Fruit fly (Drosophila melanogaster) whole organism, embryonic: Measurements from ENCODE around the gene UQCR-14.

Source experiments
- Adf1 ChIP-seq: fragments of 200-800 bp; sonication (Bioruptor generic); IDR thresholded peaks from 2 replicates; pipeline ENCODE4 v1.3.6; 2022; ENCODE audit warnings: missing biosample characterization, missing genetic modification characterization
- Atf3 ChIP-seq: fragments of 200-800 bp; sonication (Bioruptor generic); optimal IDR thresholded peaks from 3 replicates; lab custom pipeline; 2016; ENCODE audit warnings: missing biosample characterization, missing genetic modification characterization
- B-H2 ChIP-seq: fragments of 200-800 bp; sonication (Bioruptor generic); optimal IDR thresholded peaks from 2 replicates; lab custom pipeline; 2018; ENCODE audit warnings: missing biosample characterization, mild to moderate bottlenecking, missing genetic modification characterization
- Bdp1 ChIP-seq: fragments of 200-800 bp; sonication (Bioruptor generic); optimal IDR thresholded peaks from 3 replicates; lab custom pipeline; 2016; ENCODE audit warnings: missing biosample characterization, missing genetic modification characterization
- Bgb ChIP-seq: fragments of 200-800 bp; sonication (Bioruptor generic); IDR thresholded peaks from 2 replicates; pipeline ENCODE4 v1.3.6; 2022; ENCODE audit warnings: missing biosample characterization, missing genetic modification characterization; ENCODE audit not compliant: partially characterized antibody
- CG10274 ChIP-seq: fragments of 200-800 bp; sonication (Bioruptor generic); optimal IDR thresholded peaks from 3 replicates; lab custom pipeline; 2017; ENCODE audit warnings: missing biosample characterization, mild to moderate bottlenecking, missing genetic modification characterization
- CG10366 ChIP-seq: fragments of 200-800 bp; sonication (Bioruptor generic); IDR thresholded peaks from 2 replicates; pipeline ENCODE4 v1.3.6; 2022; ENCODE audit warnings: missing biosample characterization, missing genetic modification characterization
- CG11093 ChIP-seq: fragments of 200-800 bp; sonication (Bioruptor generic); IDR thresholded peaks from 3 replicates; pipeline ENCODE4 v1.3.6; 2022; ENCODE audit warnings: missing biosample characterization, missing genetic modification characterization
- CG12155 ChIP-seq: fragments of 200-800 bp; sonication (Bioruptor generic); optimal IDR thresholded peaks from 3 replicates; lab custom pipeline; 2016; ENCODE audit warnings: missing biosample characterization, missing genetic modification characterization
- CG14710 ChIP-seq: fragments of 200-800 bp; sonication (Bioruptor generic); optimal IDR thresholded peaks from 3 replicates; lab custom pipeline; 2019; ENCODE audit warnings: missing biosample characterization, mild to moderate bottlenecking, missing genetic modification characterization, moderate library complexity
- CG16863 ChIP-seq: fragments of 200-800 bp; sonication (Bioruptor generic); optimal IDR thresholded peaks from 3 replicates; lab custom pipeline; 2016; ENCODE audit warnings: missing biosample characterization, missing genetic modification characterization
- CG17186 ChIP-seq: fragments of 200-800 bp; sonication (Bioruptor generic); optimal IDR thresholded peaks from 3 replicates; lab custom pipeline; 2017; ENCODE audit warnings: missing biosample characterization, missing genetic modification reagents, missing genetic modification characterization
- CG17802 ChIP-seq: fragments of 200-800 bp; sonication (Bioruptor generic); optimal IDR thresholded peaks from 2 replicates; lab custom pipeline; 2018; ENCODE audit warnings: missing biosample characterization, mild to moderate bottlenecking, missing genetic modification characterization, moderate library complexity
- CG17912 ChIP-seq: fragments of 200-800 bp; sonication (Bioruptor generic); optimal IDR thresholded peaks from 2 replicates; lab custom pipeline; 2018; ENCODE audit warnings: missing biosample characterization, mild to moderate bottlenecking, missing genetic modification characterization
- CG18262 ChIP-seq: fragments of 200-800 bp; optimal IDR thresholded peaks from 3 replicates; lab custom pipeline; 2019; ENCODE audit warnings: missing biosample characterization, mild to moderate bottlenecking, missing genetic modification characterization, moderate library complexity
- CG32772 ChIP-seq: fragments of 200-800 bp; sonication (Bioruptor generic); IDR thresholded peaks from 2 replicates; pipeline ENCODE4 v1.3.6; 2022; ENCODE audit warnings: missing biosample characterization, missing genetic modification characterization
- CG3726 ChIP-seq: fragments of 200-800 bp; sonication (Bioruptor generic); IDR thresholded peaks from 3 replicates; pipeline ENCODE4, ENCODE4 v1.3.6; 2022; ENCODE audit warnings: missing biosample characterization, missing genetic modification characterization
- CG43689 ChIP-seq: fragments of 200-800 bp; sonication (Bioruptor generic); IDR thresholded peaks from 2 replicates; pipeline ENCODE4 v1.3.6; 2022; ENCODE audit warnings: missing biosample characterization, missing genetic modification characterization
- CG5180 ChIP-seq: fragments of 200-800 bp; sonication (Bioruptor generic); optimal IDR thresholded peaks from 3 replicates; lab custom pipeline; 2017; ENCODE audit warnings: missing biosample characterization, missing genetic modification characterization, mild to moderate bottlenecking, moderate library complexity, missing genetic modification reagents
- CG6654 ChIP-seq: fragments of 200-800 bp; sonication (Bioruptor generic); optimal IDR thresholded peaks from 2 replicates; lab custom pipeline; 2017; ENCODE audit warnings: missing biosample characterization, mild to moderate bottlenecking, missing genetic modification characterization
- CG6854 ChIP-seq: fragments of 200-800 bp; sonication (Bioruptor generic); optimal IDR thresholded peaks from 3 replicates; lab custom pipeline; 2017; ENCODE audit warnings: missing biosample characterization, mild to moderate bottlenecking, missing genetic modification characterization
- CG7556 ChIP-seq: fragments of 200-800 bp; sonication (Bioruptor generic); optimal IDR thresholded peaks from 2 replicates; lab custom pipeline; 2017; ENCODE audit warnings: missing biosample characterization, mild to moderate bottlenecking, missing genetic modification characterization
- CG9215 ChIP-seq: fragments of 200-800 bp; sonication (Bioruptor generic); IDR thresholded peaks from 2 replicates; pipeline ENCODE4 v1.3.6; 2022; ENCODE audit warnings: missing biosample characterization, missing genetic modification characterization
- CkIIα-i1 ChIP-seq: fragments of 200-800 bp; sonication (Bioruptor generic); IDR thresholded peaks from 2 replicates; pipeline ENCODE4 v1.3.6; 2022; ENCODE audit warnings: missing biosample characterization, missing genetic modification characterization
- D19A ChIP-seq: fragments of 200-800 bp; optimal IDR thresholded peaks from 3 replicates; lab custom pipeline; 2019; ENCODE audit warnings: missing biosample characterization, mild to moderate bottlenecking, missing genetic modification characterization, moderate library complexity
- Fer1 ChIP-seq: fragments of 200-800 bp; sonication (Bioruptor generic); optimal IDR thresholded peaks from 2 replicates; lab custom pipeline; 2017; ENCODE audit warnings: missing biosample characterization, mild to moderate bottlenecking, missing genetic modification characterization
- Mrtf ChIP-seq: fragments of 200-800 bp; sonication (Bioruptor generic); IDR thresholded peaks from 3 replicates; pipeline ENCODE4 v1.3.6; 2022; ENCODE audit warnings: missing biosample characterization, missing genetic modification characterization
- NFAT ChIP-seq: fragments of 200-800 bp; sonication (Bioruptor generic); IDR thresholded peaks from 2 replicates; pipeline ENCODE4 v1.3.6; 2022; ENCODE audit warnings: missing biosample characterization, missing genetic modification characterization
- Optix ChIP-seq: fragments of 200-800 bp; sonication (Bioruptor generic); IDR thresholded peaks from 3 replicates; pipeline ENCODE4 v1.3.6; 2022; ENCODE audit warnings: missing biosample characterization, missing genetic modification characterization
- Pdp1 ChIP-seq, 2 experiments: fragments of 200-800 bp; sonication (Bioruptor generic); optimal IDR thresholded peaks; 3 replicates each; lab custom pipeline; 2016; ENCODE audit warnings: missing biosample characterization in 2 of 2, missing genetic modification characterization in 2 of 2, mild to moderate bottlenecking in 1 of 2, moderate library complexity in 1 of 2
- Rx ChIP-seq: fragments of 200-800 bp; sonication (Bioruptor generic); IDR thresholded peaks from 2 replicates; pipeline ENCODE4 v1.3.6; 2022; ENCODE audit warnings: missing biosample characterization, missing genetic modification characterization
- Sin3A ChIP-seq: fragments of >200 bp; optimal IDR thresholded peaks from 2 replicates; lab custom pipeline; 2018
- Taf1 ChIP-seq: fragments of 200-800 bp; sonication (Bioruptor generic); IDR thresholded peaks from 2 replicates; pipeline ENCODE4 v1.3.6; 2022; ENCODE audit warnings: missing biosample characterization, missing genetic modification characterization
- az2 ChIP-seq: fragments of 200-800 bp; sonication (Bioruptor generic); optimal IDR thresholded peaks from 3 replicates; lab custom pipeline; 2016; ENCODE audit warnings: missing biosample characterization, missing genetic modification characterization
- dm ChIP-seq: fragments of 200-800 bp; sonication (Bioruptor generic); optimal IDR thresholded peaks from 3 replicates; lab custom pipeline; 2016; ENCODE audit warnings: missing biosample characterization, missing genetic modification characterization
- dmrt11E ChIP-seq: fragments of 200-800 bp; sonication (Bioruptor generic); optimal IDR thresholded peaks from 3 replicates; lab custom pipeline; 2018; ENCODE audit warnings: missing biosample characterization, mild to moderate bottlenecking, missing genetic modification characterization, moderate library complexity
- esg ChIP-seq: fragments of 200-800 bp; sonication (Bioruptor generic); conservative IDR thresholded peaks from 2 replicates; pipeline ENCODE4 v1.3.6; 2022; ENCODE audit warnings: missing biosample characterization, missing genetic modification characterization
- fd64A ChIP-seq: fragments of 200-800 bp; sonication (Bioruptor generic); optimal IDR thresholded peaks from 3 replicates; lab custom pipeline; 2018; ENCODE audit warnings: missing biosample characterization, mild to moderate bottlenecking, missing genetic modification characterization
- her ChIP-seq: fragments of 200-800 bp; sonication (Bioruptor generic); optimal IDR thresholded peaks from 2 replicates; lab custom pipeline; 2016; ENCODE audit warnings: missing biosample characterization, missing genetic modification characterization
- lab ChIP-seq: fragments of 200-800 bp; sonication (Bioruptor generic); optimal IDR thresholded peaks from 3 replicates; lab custom pipeline; 2017; ENCODE audit warnings: missing biosample characterization, missing genetic modification characterization, mild to moderate bottlenecking, moderate library complexity, missing genetic modification reagents
- lov ChIP-seq, 2 experiments: fragments of 200-800 bp in 1 of 2; fragments of >200 bp in 1 of 2; sonication (Bioruptor generic) in 1 of 2; IDR thresholded peaks in 1 of 2; optimal IDR thresholded peaks in 1 of 2; 2 replicates in 1 of 2; 3 replicates in 1 of 2; pipeline versions ENCODE4 v1.3.6 to Lab custom; 2017 to 2022; ENCODE audit warnings: missing biosample characterization in 1 of 2, missing genetic modification characterization in 1 of 2
- p53 ChIP-seq: fragments of 200-800 bp; sonication (Bioruptor generic); optimal IDR thresholded peaks from 2 replicates; lab custom pipeline; 2016; ENCODE audit warnings: missing biosample characterization, missing genetic modification characterization
- pho ChIP-seq: fragments of 200-800 bp; sonication (Bioruptor generic); optimal IDR thresholded peaks from 2 replicates; lab custom pipeline; 2016; ENCODE audit warnings: missing biosample characterization, missing genetic modification characterization
- pros ChIP-seq: fragments of 200-800 bp; sonication (Bioruptor generic); optimal IDR thresholded peaks from 3 replicates; lab custom pipeline; 2019; ENCODE audit warnings: missing biosample characterization, mild to moderate bottlenecking, missing genetic modification characterization, moderate library complexity
- repo ChIP-seq: fragments of 200-800 bp; sonication (Bioruptor generic); optimal IDR thresholded peaks from 2 replicates; lab custom pipeline; 2016; ENCODE audit warnings: missing biosample characterization, missing genetic modification characterization
- salm ChIP-seq: fragments of 200-800 bp; sonication (Bioruptor generic); optimal IDR thresholded peaks from 2 replicates; lab custom pipeline; 2018; ENCODE audit warnings: missing biosample characterization, mild to moderate bottlenecking, missing genetic modification characterization
- stc ChIP-seq: fragments of 200-800 bp; sonication (Bioruptor generic); IDR thresholded peaks from 2 replicates; pipeline ENCODE4 v1.3.6; 2022; ENCODE audit warnings: missing biosample characterization, missing genetic modification characterization
- unc-4 ChIP-seq: fragments of 200-800 bp; sonication (Bioruptor generic); IDR thresholded peaks from 2 replicates; pipeline ENCODE4 v1.3.6; 2022; ENCODE audit warnings: missing biosample characterization, missing genetic modification characterization; ENCODE audit not compliant: partially characterized antibody
- usp ChIP-seq: fragments of >200 bp; optimal IDR thresholded peaks from 2 replicates; lab custom pipeline; 2017; ENCODE audit warnings: missing biosample characterization, missing genetic modification characterization
- vfl ChIP-seq: fragments of 200-800 bp; sonication (Bioruptor generic); optimal IDR thresholded peaks from 2 replicates; lab custom pipeline; 2016; ENCODE audit warnings: missing biosample characterization, missing genetic modification characterization
- zen2 ChIP-seq: fragments of 200-800 bp; sonication (Bioruptor generic); IDR thresholded peaks from 3 replicates; pipeline ENCODE4 v1.3.6; 2022; ENCODE audit warnings: missing biosample characterization, missing genetic modification characterization; ENCODE audit not compliant: partially characterized antibody

The UQCR-14 gene

dm6 chrX:16278783-16279182 is 7.3 kb upstream of the UQCR-14 start (continued):
- TF ChIP-seq CG9215 (GFP tag; lab: Robert Waterston, UW) (peak; percentile 51), salm (tag; lab: Kevin White, UChicago) (peak; percentile 82), CG17912 (GFP tag; lab: Kevin White, UChicago) (peak; percentile 80), Bgb (GFP tag; lab: Robert Waterston, UW) (no peak), p53 (GFP tag; lab: Kevin White, UChicago) (no peak), Atf3 (peak; percentile 3), CG11093 (GFP tag; lab: Robert Waterston, UW) (peak; percentile 59; the same call in 2 of the 3 replicates), Sin3A (lab: Kevin White, UChicago) (no peak), CG43689 (peak; percentile 45; the same call in 1 of the 2 replicates), CG6854 (GFP tag; lab: Kevin White, UChicago) (peak; percentile 79), fd64A (peak; percentile 71), CG14710 (tag; lab: Kevin White, UChicago) (peak; percentile 91), pho (GFP tag; lab: Kevin White, UChicago) (no peak), CG6654 (GFP tag; lab: Kevin White, UChicago) (peak; percentile 57), CG18262 (tag; lab: Kevin White, UChicago) (peak; percentile 90), zen2 (no peak), Rx (GFP tag; lab: Robert Waterston, UW) (peak; percentile 82), CG10274 (GFP tag; lab: Kevin White, UChicago) (peak; percentile 70), NFAT (peak; percentile 59), pros (GFP tag; lab: Kevin White, UChicago) (peak; percentile 75), dmrt11E (tag; lab: Kevin White, UChicago) (peak; percentile 88), unc-4 (no peak), CG16863 (GFP tag; lab: Kevin White, UChicago) (peak; percentile 75), CkIIα-i1 (GFP tag; lab: Robert Waterston, UW) (no peak), Optix (GFP tag; lab: Robert Waterston, UW) (peak; percentile 76), lab (GFP tag; lab: Kevin White, UChicago) (peak; percentile 87), CG32772 (peak; percentile 64), CG17802 (tag; lab: Kevin White, UChicago) (peak; percentile 54), CG3726 (GFP tag; lab: Robert Waterston, UW) (peak; percentile 69; the same call in 2 of the 3 replicates), stc (GFP tag; lab: Robert Waterston, UW) (peak; percentile 85), Bdp1 (GFP tag; lab: Kevin White, UChicago) (peak; percentile 40), Fer1 (GFP tag; lab: Kevin White, UChicago) (peak; percentile 87), B-H2 (GFP tag; lab: Kevin White, UChicago) (peak; percentile 83), CG12155 (GFP tag; lab: Kevin White, UChicago) (peak; percentile 35), vfl (GFP tag; lab: Kevin White, UChicago) (no peak), lov (optimal IDR thresholded peaks at IDR 0.05; lab: Kevin White, UChicago) (no peak), lov (GFP tag; IDR thresholded peaks at IDR 0.05; lab: Robert Waterston, UW) (peak; percentile 56; the same call in 1 of the 3 replicates), usp (GFP tag; lab: Kevin White, UChicago) (no peak), Pdp1 (GFP tag; optimal IDR thresholded peaks at IDR 0.05; lab: Kevin White, UChicago) (peak; percentile 18 to 41), esg (GFP tag; lab: Robert Waterston, UW) (peak; percentile 66), D19A (tag; lab: Kevin White, UChicago) (peak; percentile 86), dm (GFP tag; lab: Kevin White, UChicago) (no peak), CG5180 (GFP tag; lab: Kevin White, UChicago) (peak; percentile 85), az2 (GFP tag; lab: Kevin White, UChicago) (peak; percentile 71), her (GFP tag; lab: Kevin White, UChicago) (peak; percentile 16), CG17186 (GFP tag; lab: Kevin White, UChicago) (peak; percentile 56), Adf1 (no peak), CG7556 (GFP tag; lab: Kevin White, UChicago) (peak; percentile 86), Mrtf (GFP tag; lab: Robert Waterston, UW) (peak; percentile 66), repo (peak; percentile 60), Taf1 (GFP tag; lab: Robert Waterston, UW) (peak; percentile 56; the same call in 1 of the 2 replicates), CG10366 (GFP tag; lab: Robert Waterston, UW) (peak; percentile 73)
